Worm (Caenorhabditis elegans) whole organism, L3 larva: ENCODE data around the gene col-13.

Experiments used
- ZK546.5 ChIP-seq: sonication (generic microtip); optimal IDR thresholded peaks from 2 replicates; lab custom pipeline; 2017; ENCODE audit warnings: missing biosample characterization, missing genetic modification characterization
- aly-2 ChIP-seq: fragments of 150-350 bp; optimal IDR thresholded peaks from 2 replicates; lab custom pipeline; 2014; ENCODE audit warnings: missing biosample characterization, missing genetic modification characterization
- ama-1 ChIP-seq: fragments of 150-350 bp; optimal IDR thresholded peaks from 2 replicates; lab custom pipeline; 2018
- ceh-16 ChIP-seq: sonication (generic microtip); optimal IDR thresholded peaks from 2 replicates; lab custom pipeline; 2017; ENCODE audit warnings: missing biosample characterization, missing genetic modification characterization
- ceh-28 ChIP-seq: fragments of 150-350 bp; optimal IDR thresholded peaks from 2 replicates; lab custom pipeline; 2014; ENCODE audit warnings: missing biosample characterization, missing genetic modification reagents, missing genetic modification characterization
- ceh-82 ChIP-seq: fragments of 150-350 bp; optimal IDR thresholded peaks from 2 replicates; lab custom pipeline; 2014; ENCODE audit warnings: missing biosample characterization, missing genetic modification characterization
- daf-12 ChIP-seq: fragments of 150-350 bp; optimal IDR thresholded peaks from 2 replicates; lab custom pipeline; 2014; ENCODE audit warnings: missing biosample characterization, missing genetic modification reagents, missing genetic modification characterization
- egl-27 ChIP-seq: sonication (generic microtip); optimal IDR thresholded peaks from 4 replicates; lab custom pipeline; 2017; ENCODE audit warnings: missing biosample characterization, missing genetic modification reagents, missing genetic modification characterization
- egl-5 ChIP-seq: fragments of 150-350 bp; optimal IDR thresholded peaks from 2 replicates; lab custom pipeline; 2017; ENCODE audit warnings: missing biosample characterization, missing genetic modification reagents, missing genetic modification characterization, inconsistent platforms
- elt-2 ChIP-seq: sonication (generic microtip); optimal IDR thresholded peaks from 2 replicates; lab custom pipeline; 2016; ENCODE audit warnings: missing genetic modification reagents, mild to moderate bottlenecking, missing genetic modification characterization, missing compliant biosample characterization
- fkh-10 ChIP-seq: sonication (generic microtip); optimal IDR thresholded peaks from 2 replicates; lab custom pipeline; 2017; ENCODE audit warnings: missing biosample characterization, missing genetic modification reagents, missing genetic modification characterization
- hmg-11 ChIP-seq: sonication (generic microtip); optimal IDR thresholded peaks from 2 replicates; lab custom pipeline; 2016; ENCODE audit warnings: missing genetic modification characterization, missing compliant biosample characterization
- jun-1 ChIP-seq: fragments of 150-350 bp; optimal IDR thresholded peaks from 2 replicates; lab custom pipeline; 2014; ENCODE audit warnings: missing biosample characterization, missing genetic modification reagents, missing genetic modification characterization
- lin-15B ChIP-seq: fragments of 150-350 bp; optimal IDR thresholded peaks from 2 replicates; lab custom pipeline; 2014; ENCODE audit warnings: missing biosample characterization, missing genetic modification characterization
- lin-39 ChIP-seq: fragments of 150-350 bp; optimal IDR thresholded peaks from 2 replicates; lab custom pipeline; 2018; ENCODE audit warnings: missing biosample characterization, missing genetic modification reagents, missing genetic modification characterization
- lsy-12 ChIP-seq: sonication (generic microtip); optimal IDR thresholded peaks from 2 replicates; lab custom pipeline; 2016; ENCODE audit warnings: mild to moderate bottlenecking, missing genetic modification characterization, missing compliant biosample characterization
- mdl-1 ChIP-seq: fragments of 150-350 bp; optimal IDR thresholded peaks from 2 replicates; lab custom pipeline; 2014; ENCODE audit warnings: missing biosample characterization, missing genetic modification characterization
- mml-1 ChIP-seq: fragments of 150-350 bp; sonication (generic microtip); optimal IDR thresholded peaks from 3 replicates; lab custom pipeline; 2014; ENCODE audit warnings: missing biosample characterization, missing genetic modification characterization
- nfya-1 ChIP-seq: sonication (generic microtip); optimal IDR thresholded peaks from 2 replicates; lab custom pipeline; 2017; ENCODE audit warnings: missing genetic modification characterization, mild to moderate bottlenecking, missing compliant biosample characterization, antibody characterized with exemption, moderate library complexity; ENCODE audit not compliant: insufficient read depth
- nhr-23 ChIP-seq: fragments of 150-350 bp; optimal IDR thresholded peaks from 2 replicates; lab custom pipeline; 2014; ENCODE audit warnings: missing biosample characterization, missing genetic modification reagents, missing genetic modification characterization
- nhr-237 ChIP-seq: fragments of 150-350 bp; optimal IDR thresholded peaks from 2 replicates; lab custom pipeline; 2014; ENCODE audit warnings: missing biosample characterization, missing genetic modification characterization
- nhr-25 ChIP-seq: sonication (generic microtip); optimal IDR thresholded peaks from 2 replicates; lab custom pipeline; 2017; ENCODE audit warnings: missing biosample characterization, missing genetic modification characterization
- nhr-43 ChIP-seq: sonication (generic microtip); optimal IDR thresholded peaks from 2 replicates; lab custom pipeline; 2016; ENCODE audit warnings: mild to moderate bottlenecking, missing genetic modification characterization, missing compliant biosample characterization; ENCODE audit not compliant: poor library complexity, severe bottlenecking
- nhr-67 ChIP-seq: fragments of 150-350 bp; optimal IDR thresholded peaks from 2 replicates; lab custom pipeline; 2014; ENCODE audit warnings: missing biosample characterization, missing genetic modification characterization
- nhr-76 ChIP-seq: fragments of 150-350 bp; sonication (generic microtip); optimal IDR thresholded peaks from 5 replicates; lab custom pipeline; 2014; ENCODE audit warnings: missing biosample characterization, missing genetic modification characterization
- nhr-77 ChIP-seq: fragments of 150-350 bp; optimal IDR thresholded peaks from 2 replicates; lab custom pipeline; 2014; ENCODE audit warnings: missing biosample characterization, missing genetic modification characterization
- pha-4 ChIP-seq: fragments of 150-350 bp; optimal IDR thresholded peaks from 2 replicates; lab custom pipeline; 2014; ENCODE audit warnings: missing biosample characterization, missing genetic modification reagents, missing genetic modification characterization
- pqm-1 ChIP-seq: fragments of 150-350 bp; optimal IDR thresholded peaks from 2 replicates; lab custom pipeline; 2017; ENCODE audit warnings: missing biosample characterization, missing genetic modification characterization, inconsistent platforms
- sea-2 ChIP-seq: fragments of 150-350 bp; sonication (generic microtip); optimal IDR thresholded peaks from 4 replicates; lab custom pipeline; 2014; ENCODE audit warnings: missing biosample characterization, missing genetic modification reagents, missing genetic modification characterization
- skn-1 ChIP-seq: fragments of 150-350 bp; optimal IDR thresholded peaks from 2 replicates; lab custom pipeline; 2014; ENCODE audit warnings: missing biosample characterization, missing genetic modification characterization
- tbx-2 ChIP-seq: sonication (generic microtip); optimal IDR thresholded peaks from 2 replicates; lab custom pipeline; 2016; ENCODE audit warnings: mild to moderate bottlenecking, missing genetic modification characterization, missing compliant biosample characterization
- unc-62 ChIP-seq: fragments of 150-350 bp; sonication (generic microtip); optimal IDR thresholded peaks from 4 replicates; lab custom pipeline; 2014; ENCODE audit warnings: missing biosample characterization, missing genetic modification reagents, missing genetic modification characterization
- zag-1 ChIP-seq: fragments of 150-350 bp; optimal IDR thresholded peaks from 2 replicates; lab custom pipeline; 2014; ENCODE audit warnings: missing biosample characterization, missing genetic modification characterization
- ztf-11 ChIP-seq: fragments of 150-350 bp; optimal IDR thresholded peaks from 2 replicates; lab custom pipeline; 2014; ENCODE audit warnings: missing biosample characterization, missing genetic modification characterization
- ztf-4 ChIP-seq: fragments of 150-350 bp; optimal IDR thresholded peaks from 2 replicates; lab custom pipeline; 2014; ENCODE audit warnings: missing biosample characterization, missing genetic modification characterization

Gene col-13

DNA sequence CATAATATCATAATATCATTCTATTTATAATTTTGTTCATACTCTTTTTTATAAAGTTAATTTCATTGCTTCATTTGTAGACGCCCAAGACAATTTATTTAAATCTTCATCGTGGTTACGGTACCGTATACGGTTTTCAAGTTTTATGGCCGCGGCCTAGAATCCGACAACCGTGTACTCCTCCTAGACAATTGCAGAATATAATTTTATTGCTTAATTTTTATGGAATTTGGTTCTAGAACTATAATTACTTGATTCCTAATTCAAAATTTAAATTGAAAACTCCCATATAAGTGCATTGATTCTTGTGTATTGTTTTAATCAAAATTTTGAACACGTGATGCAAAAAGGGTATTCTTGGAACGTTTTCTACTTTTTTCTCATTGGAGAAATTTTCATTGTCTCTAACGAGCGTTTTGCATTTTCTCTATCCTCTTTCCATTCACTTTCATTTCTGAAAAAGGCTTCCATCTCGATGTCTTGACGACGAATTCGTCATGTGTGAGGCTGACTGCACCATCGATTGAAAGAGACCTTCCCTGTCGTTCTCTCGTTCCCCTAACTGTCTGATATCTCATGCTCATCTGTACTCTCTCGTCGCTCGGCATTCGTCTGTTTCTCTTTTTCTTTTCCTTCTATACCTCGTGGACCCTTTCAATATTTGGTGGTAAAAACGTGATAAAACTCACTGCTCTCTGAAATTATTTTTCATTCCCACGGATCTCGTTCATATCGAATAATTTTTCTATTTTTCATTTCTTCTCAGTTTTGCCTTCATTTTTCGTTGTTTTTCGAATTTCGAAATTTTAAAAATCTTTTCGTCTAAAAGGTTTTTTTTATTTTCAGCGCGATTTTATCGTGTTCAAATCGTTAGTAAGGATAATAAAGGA lies 19.7 kb upstream of the col-13 start, which contains the start of gene pap-1:
pap-1 (plus strand) TSS at position 840 of the 890 bp plus-strand sequence.
- TF ChIP-seq hmg-11 (tag; lab: Kevin White, UChicago) (peak; percentile 60), nhr-25 (no peak), ceh-28 (tag; lab: Kevin White, UChicago) (peak; percentile 76), pha-4 (peak; percentile 3), egl-5 (no peak), nfya-1 (tag; lab: Kevin White, UChicago) (peak; percentile 49), nhr-43 (tag; lab: Kevin White, UChicago) (peak; percentile 15), lin-15B (tag; lab: Kevin White, UChicago) (peak; percentile 1), elt-2 (tag; lab: Kevin White, UChicago) (peak; percentile 21)
- TF ChIP-seq, all 47 proteins: peak for 7

DNA sequence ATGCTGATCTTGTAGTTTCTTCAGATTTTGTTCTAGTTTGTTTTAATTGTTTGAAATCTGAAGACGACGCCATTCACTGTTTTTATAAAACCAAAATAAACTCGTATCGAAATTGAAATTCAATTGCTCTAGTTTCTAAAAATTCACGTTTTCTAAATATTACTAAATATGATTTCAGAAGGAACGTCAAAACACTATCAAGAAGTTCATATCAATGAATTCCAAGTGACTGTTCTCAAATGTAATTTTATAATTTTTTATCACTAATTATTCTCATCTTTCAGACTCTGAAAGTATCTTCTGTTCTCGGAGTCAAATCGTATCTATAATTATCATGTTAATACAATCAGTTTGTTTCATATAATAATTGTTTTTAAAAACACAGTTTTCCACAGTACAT lies 19.0 kb upstream of the col-13 start, which contains the start of gene snf-10:
snf-10 (minus strand) TSS at position 101 of the 400 bp plus-strand sequence.
- TF ChIP-seq pha-4 (no peak), unc-62 (GFP tag; lab: Kevin White, UChicago) (no peak), egl-27 (no peak), ZK546.5 (tag; lab: Kevin White, UChicago) (no peak), zag-1 (no peak), ztf-11 (tag; lab: Kevin White, UChicago) (no peak), nhr-76 (tag; lab: Kevin White, UChicago) (no peak), elt-2 (tag; lab: Kevin White, UChicago) (no peak), mdl-1 (tag; lab: Kevin White, UChicago) (no peak), nhr-77 (tag; lab: Kevin White, UChicago) (no peak), skn-1 (tag; lab: Kevin White, UChicago) (no peak), hmg-11 (tag; lab: Kevin White, UChicago) (no peak), egl-5 (no peak), jun-1 (no peak), ama-1 (lab: Kevin White, UChicago) (no peak), sea-2 (GFP tag; lab: Kevin White, UChicago) (no peak)

DNA sequence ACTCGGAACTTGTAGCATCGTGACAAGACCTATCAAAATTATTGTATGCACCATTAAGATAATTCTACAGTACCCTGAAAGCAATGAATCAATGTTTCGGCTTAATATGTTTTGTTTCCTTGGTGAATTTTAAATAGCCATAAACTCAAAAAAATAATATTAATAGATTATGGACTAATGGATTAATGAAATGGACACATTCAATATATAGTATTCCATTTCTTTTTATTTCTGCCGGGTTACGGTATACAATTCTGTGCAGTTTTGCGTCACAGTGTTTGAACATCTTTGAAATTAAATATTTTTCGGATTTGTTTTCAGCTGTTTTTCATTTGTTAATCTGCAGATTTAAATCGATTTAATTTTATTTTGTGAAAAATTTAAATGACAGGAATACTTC lies 14.9 kb upstream of the col-13 start, which contains the start of gene set-22:
set-22 (plus strand) TSS at position 301 of the 400 bp plus-strand sequence.
- TF ChIP-seq ceh-82 (no peak), mml-1 (tag; lab: Kevin White, UChicago) (no peak), ztf-4 (no peak), fkh-10 (no peak), ZK546.5 (tag; lab: Kevin White, UChicago) (no peak), lin-15B (tag; lab: Kevin White, UChicago) (no peak), daf-12 (tag; lab: Kevin White, UChicago) (no peak), nhr-67 (tag; lab: Kevin White, UChicago) (no peak), zag-1 (no peak), ceh-16 (tag; lab: Kevin White, UChicago) (no peak)

DNA sequence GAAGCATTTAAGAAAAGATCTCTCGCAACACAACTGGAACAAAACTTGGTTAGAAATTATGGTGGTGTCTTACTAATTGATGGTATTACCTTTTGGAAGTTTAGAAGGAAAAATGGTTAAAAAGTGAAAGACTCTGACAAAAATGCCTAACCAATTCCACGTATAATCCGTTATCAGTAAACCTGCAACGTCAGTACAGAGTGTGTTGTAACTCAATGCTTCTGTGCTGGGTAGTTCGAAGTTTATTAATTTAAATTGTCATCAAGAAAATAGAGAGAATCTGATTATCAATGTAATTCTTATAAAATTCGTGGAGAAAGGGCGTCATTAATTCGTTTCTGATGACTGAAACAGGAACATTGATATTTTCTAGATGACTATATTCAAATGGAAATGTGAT lies 13.5 kb upstream of the col-13 start:
- TF ChIP-seq pqm-1: peak; percentile 50
- TF ChIP-seq aly-2: no peak
- peak; percentile 57 for TF ChIP-seq elt-2 (tag; lab: Kevin White, UChicago)

DNA sequence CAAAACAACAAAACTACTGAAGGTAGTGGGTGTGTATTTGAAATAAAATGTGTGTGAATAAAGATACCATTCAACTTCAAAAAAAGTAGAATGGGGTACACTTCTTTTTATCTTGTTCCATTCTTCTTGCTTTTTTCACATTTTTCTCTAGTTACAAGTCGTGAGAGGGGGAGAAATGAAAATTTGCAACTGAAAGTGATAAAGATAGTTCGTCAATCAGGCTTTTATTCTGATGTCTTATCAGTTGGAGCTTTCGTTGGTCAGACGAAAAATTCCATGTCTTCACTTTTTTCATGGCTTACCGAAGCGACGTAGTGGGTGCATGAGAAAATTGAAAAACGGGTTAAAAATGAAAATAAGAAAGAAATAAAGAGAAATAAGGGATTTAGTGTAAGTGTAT lies 12.0 kb upstream of the col-13 start, which contains the start of gene Y32F6A.4:
Y32F6A.4 (minus strand) TSS at position 347 of the 400 bp plus-strand sequence.
- TF ChIP-seq nhr-237 (tag; lab: Kevin White, UChicago): no peak
- TF ChIP-seq egl-27: no peak
- TF ChIP-seq ztf-4: no peak
- TF ChIP-seq pqm-1: peak; percentile 23
- TF ChIP-seq tbx-2 (tag; lab: Kevin White, UChicago): no peak
- no peak for TF ChIP-seq mdl-1 (tag; lab: Kevin White, UChicago)
- no peak for TF ChIP-seq fkh-10
- no peak for TF ChIP-seq lsy-12 (tag; lab: Kevin White, UChicago)
- TF ChIP-seq lin-39 (tag; lab: Kevin White, UChicago): no peak
- no peak for TF ChIP-seq nhr-23 (tag; lab: Kevin White, UChicago)
- no peak for TF ChIP-seq ama-1 (lab: Kevin White, UChicago)
- no peak for TF ChIP-seq ceh-16 (tag; lab: Kevin White, UChicago)
- no peak for TF ChIP-seq mml-1 (tag; lab: Kevin White, UChicago)
- peak; percentile 76 for TF ChIP-seq elt-2 (tag; lab: Kevin White, UChicago)
- no peak for TF ChIP-seq nhr-67 (tag; lab: Kevin White, UChicago)
